Fruit fly (Drosophila melanogaster) whole organism, wandering third instar larva: Measurements from ENCODE around the gene CG10949.

Experiments
- Abd-B ChIP-seq: fragments of >200 bp; optimal IDR thresholded peaks from 2 replicates; lab custom pipeline; 2017; ENCODE audit warnings: missing biosample characterization, missing genetic modification characterization
- CG9705 ChIP-seq: fragments of 200-800 bp; sonication (Bioruptor generic); optimal IDR thresholded peaks from 2 replicates; lab custom pipeline; 2018; ENCODE audit warnings: missing biosample characterization, mild to moderate bottlenecking, missing genetic modification characterization
- Dfd ChIP-seq: fragments of >200 bp; optimal IDR thresholded peaks from 2 replicates; lab custom pipeline; 2017; ENCODE audit warnings: missing biosample characterization, missing genetic modification characterization
- Hr78 ChIP-seq: fragments of >200 bp; optimal IDR thresholded peaks from 2 replicates; lab custom pipeline; 2017; ENCODE audit warnings: missing biosample characterization, missing genetic modification characterization
- Rel ChIP-seq, 2 experiments: fragments of 200-800 bp; sonication (Bioruptor generic) in 1 of 2; optimal IDR thresholded peaks; 2 replicates in 1 of 2; 3 replicates in 1 of 2; lab custom pipeline; 2016 to 2019; ENCODE audit warnings: mild to moderate bottlenecking in 2 of 2, missing biosample characterization in 2 of 2, missing genetic modification characterization in 2 of 2, moderate library complexity in 1 of 2
- dmrt93B ChIP-seq: fragments of 200-800 bp; sonication (Bioruptor generic); optimal IDR thresholded peaks from 2 replicates; lab custom pipeline; 2018; ENCODE audit warnings: missing biosample characterization, mild to moderate bottlenecking, missing genetic modification characterization
- ey ChIP-seq: fragments of 200-800 bp; sonication (Bioruptor generic); optimal IDR thresholded peaks from 2 replicates; lab custom pipeline; 2016; ENCODE audit warnings: missing biosample characterization, missing genetic modification characterization
- lola ChIP-seq: fragments of >200 bp; optimal IDR thresholded peaks from 2 replicates; lab custom pipeline; 2017; ENCODE audit warnings: missing biosample characterization, missing genetic modification characterization
- pan ChIP-seq: fragments of >200 bp; optimal IDR thresholded peaks from 2 replicates; lab custom pipeline; 2017
- psq ChIP-seq: fragments of 200-800 bp; sonication (Bioruptor generic); optimal IDR thresholded peaks from 3 replicates; lab custom pipeline; 2017; ENCODE audit warnings: missing biosample characterization, mild to moderate bottlenecking, missing genetic modification characterization, moderate library complexity

DNA sequence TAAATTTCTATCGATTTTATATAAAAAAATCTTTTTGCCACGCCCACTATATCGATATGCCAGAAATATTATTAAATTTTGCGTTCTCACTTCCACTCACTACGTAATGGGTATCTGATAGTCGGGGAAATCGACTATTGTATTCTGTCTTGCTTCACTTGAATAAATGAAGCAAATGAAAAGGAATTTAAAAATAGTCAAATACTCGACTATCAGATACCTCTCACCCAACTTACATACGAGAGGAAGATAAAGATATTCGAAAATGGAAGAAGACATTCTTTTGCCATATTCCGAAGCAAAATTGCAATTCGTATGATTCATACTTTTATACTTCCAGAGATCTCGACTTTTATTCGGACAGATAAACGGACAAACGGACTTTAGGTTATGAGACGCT is 2.9 kb downstream of the CG10949 start:
- TF ChIP-seq Dfd (no peak), psq (GFP tag; lab: Kevin White, UChicago) (no peak), Hr78 (GFP tag; lab: Kevin White, UChicago) (no peak), Abd-B (GFP tag; lab: Kevin White, UChicago) (no peak), Rel (GFP tag; optimal IDR thresholded peaks at IDR 0.05; lab: Kevin White, UChicago) (no peak), Rel (tag; optimal IDR thresholded peaks at IDR 0.05; lab: Kevin White, UChicago) (no peak), ey (GFP tag; lab: Kevin White, UChicago) (no peak), CG9705 (GFP tag; lab: Kevin White, UChicago) (no peak), pan (lab: Kevin White, UChicago) (no peak), lola (no peak), dmrt93B (GFP tag; lab: Kevin White, UChicago) (no peak)
